Worm (Caenorhabditis elegans): ENCODE data around the gene W02F12.4.

DNA sequence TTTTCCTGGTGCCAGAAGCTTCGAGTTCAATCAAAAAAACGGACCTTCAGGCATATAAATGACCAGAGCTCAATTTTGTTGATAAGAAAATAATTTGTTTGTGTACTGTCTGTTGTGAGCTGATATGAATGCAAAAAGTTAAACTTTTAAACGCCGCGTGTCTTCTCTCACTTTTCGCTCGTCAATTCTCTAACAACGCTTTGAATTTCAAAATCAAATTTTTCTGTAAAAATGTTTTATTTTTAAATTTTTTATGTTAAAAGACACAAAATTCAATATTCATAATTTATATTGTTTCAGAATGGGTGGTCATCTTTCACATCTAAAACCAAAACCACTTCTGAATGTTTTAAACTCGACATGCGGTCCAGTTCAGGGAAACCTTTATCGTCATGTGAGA lies 32.8 kb downstream of the W02F12.4 start, which contains the start of gene cest-31:
- TF ChIP-seq ama-1 (optimal IDR thresholded peaks at IDR 0.05) (no peak), flt-1 (GFP tag; IDR thresholded peaks at IDR 0.05) (no peak), sea-1 (GFP tag; conservative IDR thresholded peaks at IDR 0.05) (no peak), F13C5.2 (tag; optimal IDR thresholded peaks at IDR 0.05) (no peak), tbx-11 (GFP tag; IDR thresholded peaks at IDR 0.05) (no peak), ceh-13 (GFP tag; optimal IDR thresholded peaks at IDR 0.05) (no peak), hnd-1 (tag; optimal IDR thresholded peaks at IDR 0.05) (no peak)
